Fruit fly (Drosophila melanogaster) whole organism, embryonic: ENCODE results near the gene Syx4.

Experiments used
- Abd-B ChIP-seq: fragments of 200-800 bp; sonication (Bioruptor generic); optimal IDR thresholded peaks from 2 replicates; lab custom pipeline; 2018; ENCODE audit warnings: missing biosample characterization, mild to moderate bottlenecking, missing genetic modification characterization, moderate library complexity
- Ada2b ChIP-seq: fragments of 200-800 bp; sonication (Bioruptor generic); IDR thresholded peaks from 2 replicates; pipeline ENCODE4 v1.3.6; 2022; ENCODE audit warnings: missing biosample characterization, missing genetic modification characterization
- Atf6 ChIP-seq: fragments of 200-800 bp; sonication (Bioruptor generic); IDR thresholded peaks from 2 replicates; pipeline ENCODE4 v1.3.6; 2022; ENCODE audit warnings: missing biosample characterization, missing genetic modification characterization
- Awh ChIP-seq: fragments of 200-800 bp; sonication (Bioruptor generic); IDR thresholded peaks from 2 replicates; pipeline ENCODE4, ENCODE4 v1.3.6; 2022; ENCODE audit warnings: missing biosample characterization, missing genetic modification characterization
- CG10267 ChIP-seq: fragments of 200-800 bp; sonication (Bioruptor generic); optimal IDR thresholded peaks from 2 replicates; lab custom pipeline; 2018; ENCODE audit warnings: missing biosample characterization, mild to moderate bottlenecking, missing genetic modification characterization, moderate library complexity
- CG11247 ChIP-seq: fragments of 200-800 bp; sonication (Bioruptor generic); IDR thresholded peaks from 2 replicates; pipeline ENCODE4 v1.3.6; 2022; ENCODE audit warnings: missing biosample characterization, missing genetic modification characterization
- CG11456 ChIP-seq: fragments of 200-800 bp; sonication (Bioruptor generic); IDR thresholded peaks from 3 replicates; pipeline ENCODE4 v1.3.6; 2022; ENCODE audit warnings: missing biosample characterization, missing genetic modification characterization
- CG12236 ChIP-seq: fragments of 200-800 bp; sonication (Bioruptor generic); optimal IDR thresholded peaks from 2 replicates; lab custom pipeline; 2016; ENCODE audit warnings: missing biosample characterization, missing genetic modification characterization
- CG13287 ChIP-seq: fragments of 200-800 bp; sonication (Bioruptor generic); IDR thresholded peaks from 2 replicates; pipeline ENCODE4 v1.3.6; 2022; ENCODE audit warnings: missing biosample characterization, missing genetic modification characterization; ENCODE audit not compliant: partially characterized antibody
- CG14667 ChIP-seq: fragments of 200-800 bp; sonication (Bioruptor generic); IDR thresholded peaks from 2 replicates; pipeline ENCODE4 v1.3.6; 2022; ENCODE audit warnings: missing biosample characterization, missing genetic modification characterization
- CG15601 ChIP-seq: fragments of 200-800 bp; sonication (Bioruptor generic); optimal IDR thresholded peaks from 3 replicates; lab custom pipeline; 2019; ENCODE audit warnings: missing biosample characterization, mild to moderate bottlenecking, missing genetic modification characterization, moderate library complexity
- CG16813 ChIP-seq: fragments of 200-800 bp; sonication (Bioruptor generic); IDR thresholded peaks from 3 replicates; pipeline ENCODE4 v1.3.6; 2022; ENCODE audit warnings: missing biosample characterization, missing genetic modification characterization; ENCODE audit not compliant: partially characterized antibody
- CG3163 ChIP-seq: fragments of 200-800 bp; sonication (Bioruptor generic); optimal IDR thresholded peaks from 3 replicates; lab custom pipeline; 2016; ENCODE audit warnings: missing biosample characterization, missing genetic modification characterization
- CG32532 ChIP-seq: fragments of 200-800 bp; sonication (Bioruptor generic); IDR thresholded peaks from 2 replicates; pipeline ENCODE4 v1.3.6; 2022; ENCODE audit warnings: missing biosample characterization, missing genetic modification characterization
- CG32772 ChIP-seq: fragments of 200-800 bp; sonication (Bioruptor generic); IDR thresholded peaks from 2 replicates; pipeline ENCODE4 v1.3.6; 2022; ENCODE audit warnings: missing biosample characterization, missing genetic modification characterization
- CG3726 ChIP-seq: fragments of 200-800 bp; sonication (Bioruptor generic); IDR thresholded peaks from 3 replicates; pipeline ENCODE4, ENCODE4 v1.3.6; 2022; ENCODE audit warnings: missing biosample characterization, missing genetic modification characterization
- CG42726 ChIP-seq: fragments of 200-800 bp; sonication (Bioruptor generic); IDR thresholded peaks from 2 replicates; pipeline ENCODE4 v1.3.6; 2022; ENCODE audit warnings: missing biosample characterization, missing genetic modification characterization; ENCODE audit not compliant: partially characterized antibody
- CG4282 ChIP-seq: fragments of 200-800 bp; sonication (Bioruptor generic); optimal IDR thresholded peaks from 2 replicates; lab custom pipeline; 2016; ENCODE audit warnings: missing biosample characterization, missing genetic modification characterization
- CG4730 ChIP-seq: fragments of 200-800 bp; sonication (Bioruptor generic); IDR thresholded peaks from 2 replicates; pipeline ENCODE4 v1.3.6; 2022; ENCODE audit warnings: missing biosample characterization, missing genetic modification characterization
- CG6765 ChIP-seq: fragments of 200-800 bp; sonication (Bioruptor generic); optimal IDR thresholded peaks from 3 replicates; lab custom pipeline; 2017; ENCODE audit warnings: missing biosample characterization, mild to moderate bottlenecking, missing genetic modification characterization
- CG7745 ChIP-seq: fragments of 200-800 bp; sonication (Bioruptor generic); optimal IDR thresholded peaks from 2 replicates; lab custom pipeline; 2018; ENCODE audit warnings: missing biosample characterization, mild to moderate bottlenecking, missing genetic modification characterization, moderate library complexity
- CG8944 ChIP-seq: fragments of 200-800 bp; sonication (Bioruptor generic); optimal IDR thresholded peaks from 3 replicates; lab custom pipeline; 2016; ENCODE audit warnings: missing biosample characterization, missing genetic modification characterization
- CG9215 ChIP-seq: fragments of 200-800 bp; sonication (Bioruptor generic); IDR thresholded peaks from 2 replicates; pipeline ENCODE4 v1.3.6; 2022; ENCODE audit warnings: missing biosample characterization, missing genetic modification characterization
- Camta ChIP-seq: fragments of 200-800 bp; sonication (Bioruptor generic); optimal IDR thresholded peaks from 2 replicates; lab custom pipeline; 2016; ENCODE audit warnings: missing biosample characterization, missing genetic modification characterization
- D19B ChIP-seq: fragments of 200-800 bp; sonication (Bioruptor generic); optimal IDR thresholded peaks from 2 replicates; lab custom pipeline; 2017; ENCODE audit warnings: missing biosample characterization, mild to moderate bottlenecking, missing genetic modification characterization
- Fer2 ChIP-seq: fragments of 200-800 bp; sonication (Bioruptor generic); optimal IDR thresholded peaks from 2 replicates; lab custom pipeline; 2018; ENCODE audit warnings: missing biosample characterization, mild to moderate bottlenecking, missing genetic modification characterization, moderate library complexity
- HHEX ChIP-seq: fragments of 200-800 bp; sonication (Bioruptor generic); optimal IDR thresholded peaks from 3 replicates; lab custom pipeline; 2017; ENCODE audit warnings: missing biosample characterization, mild to moderate bottlenecking, missing genetic modification characterization, missing genetic modification reagents
- Lhr ChIP-seq: fragments of 200-800 bp; sonication (Bioruptor generic); optimal IDR thresholded peaks from 3 replicates; lab custom pipeline; 2017; ENCODE audit warnings: mild to moderate bottlenecking, missing biosample characterization, missing genetic modification reagents, missing genetic modification characterization
- Max ChIP-seq: fragments of 200-800 bp; sonication (Bioruptor generic); optimal IDR thresholded peaks from 2 replicates; lab custom pipeline; 2016; ENCODE audit warnings: missing biosample characterization, mild to moderate bottlenecking, missing genetic modification characterization
- NC2β ChIP-seq: fragments of 200-800 bp; sonication (Bioruptor generic); optimal IDR thresholded peaks from 2 replicates; lab custom pipeline; 2016; ENCODE audit warnings: missing biosample characterization, missing genetic modification characterization
- Nf-YA ChIP-seq: fragments of 200-800 bp; sonication (Bioruptor generic); IDR thresholded peaks from 2 replicates; pipeline ENCODE4 v1.3.6; 2022; ENCODE audit warnings: missing biosample characterization, missing genetic modification characterization
- Oaz ChIP-seq: fragments of 200-800 bp; sonication (Bioruptor generic); IDR thresholded peaks from 2 replicates; pipeline ENCODE4 v1.3.6; 2022; ENCODE audit warnings: missing biosample characterization, missing genetic modification characterization
- Ptx1 ChIP-seq: fragments of 200-800 bp; sonication (Bioruptor generic); IDR thresholded peaks from 2 replicates; pipeline ENCODE4 v1.3.6; 2022; ENCODE audit warnings: missing biosample characterization, missing genetic modification characterization
- Sry-β ChIP-seq: fragments of 200-800 bp; sonication (Bioruptor generic); optimal IDR thresholded peaks from 2 replicates; lab custom pipeline; 2018; ENCODE audit warnings: missing biosample characterization, mild to moderate bottlenecking, missing genetic modification characterization, moderate library complexity
- Xbp1 ChIP-seq: fragments of 200-800 bp; sonication (Bioruptor generic); optimal IDR thresholded peaks from 3 replicates; lab custom pipeline; 2016; ENCODE audit warnings: missing biosample characterization, mild to moderate bottlenecking, missing genetic modification characterization
- ac ChIP-seq: fragments of 200-800 bp; sonication (Bioruptor generic); optimal IDR thresholded peaks from 3 replicates; lab custom pipeline; 2017; ENCODE audit warnings: missing biosample characterization, mild to moderate bottlenecking, missing genetic modification characterization
- ap ChIP-seq: fragments of 200-800 bp; sonication (Bioruptor generic); IDR thresholded peaks from 2 replicates; pipeline ENCODE4 v1.3.6; 2022; ENCODE audit warnings: missing biosample characterization, missing genetic modification characterization
- bigmax ChIP-seq: fragments of 200-800 bp; sonication (Bioruptor generic); optimal IDR thresholded peaks from 2 replicates; lab custom pipeline; 2018; ENCODE audit warnings: missing biosample characterization, mild to moderate bottlenecking, missing genetic modification characterization
- corto ChIP-seq: fragments of 200-800 bp; sonication (Bioruptor generic); optimal IDR thresholded peaks from 2 replicates; lab custom pipeline; 2016; ENCODE audit warnings: missing biosample characterization, mild to moderate bottlenecking, missing genetic modification characterization, moderate library complexity
- gt ChIP-seq: fragments of 200-800 bp; sonication (Bioruptor generic); IDR thresholded peaks from 2 replicates; pipeline ENCODE4 v1.3.6; 2022; ENCODE audit warnings: missing biosample characterization, missing genetic modification characterization
- inv ChIP-seq: fragments of 200-800 bp; sonication (Bioruptor generic); IDR thresholded peaks from 2 replicates; pipeline ENCODE4 v1.3.6; 2022; ENCODE audit warnings: missing biosample characterization, missing genetic modification characterization; ENCODE audit not compliant: partially characterized antibody
- kay ChIP-seq: fragments of 200-800 bp; sonication (Bioruptor generic); optimal IDR thresholded peaks from 2 replicates; lab custom pipeline; 2016; ENCODE audit warnings: missing biosample characterization, missing genetic modification characterization
- mirr ChIP-seq: fragments of 200-800 bp; sonication (Bioruptor generic); optimal IDR thresholded peaks from 3 replicates; lab custom pipeline; 2018; ENCODE audit warnings: missing biosample characterization, mild to moderate bottlenecking, missing genetic modification characterization
- nmo ChIP-seq: fragments of 200-800 bp; sonication (Bioruptor generic); optimal IDR thresholded peaks from 2 replicates; lab custom pipeline; 2018; ENCODE audit warnings: missing biosample characterization, mild to moderate bottlenecking, missing genetic modification characterization, moderate library complexity
- oc ChIP-seq: fragments of 200-800 bp; sonication (Bioruptor generic); optimal IDR thresholded peaks from 2 replicates; lab custom pipeline; 2018; ENCODE audit warnings: missing biosample characterization, mild to moderate bottlenecking, missing genetic modification characterization, moderate library complexity
- phol ChIP-seq: fragments of 200-800 bp; sonication (Bioruptor generic); optimal IDR thresholded peaks from 3 replicates; lab custom pipeline; 2018; ENCODE audit warnings: missing biosample characterization, mild to moderate bottlenecking, missing genetic modification characterization, moderate library complexity
- sisA ChIP-seq: fragments of 200-800 bp; sonication (Bioruptor generic); IDR thresholded peaks from 2 replicates; pipeline ENCODE4 v1.3.6; 2022; ENCODE audit warnings: missing biosample characterization, missing genetic modification characterization
- sr ChIP-seq: fragments of 200-800 bp; sonication (Bioruptor generic); IDR thresholded peaks from 3 replicates; pipeline ENCODE4 v1.3.6; 2022; ENCODE audit warnings: missing biosample characterization, missing genetic modification characterization
- tll ChIP-seq, 2 experiments: fragments of 200-800 bp in 1 of 2; fragments of >200 bp in 1 of 2; sonication (Bioruptor generic) in 1 of 2; optimal IDR thresholded peaks; 2 replicates each; lab custom pipeline; 2017 to 2019; ENCODE audit warnings: missing biosample characterization in 2 of 2, missing genetic modification characterization in 2 of 2, mild to moderate bottlenecking in 1 of 2, moderate library complexity in 1 of 2
- usp ChIP-seq: fragments of >200 bp; optimal IDR thresholded peaks from 2 replicates; lab custom pipeline; 2017; ENCODE audit warnings: missing biosample characterization, missing genetic modification characterization
- wek ChIP-seq: fragments of 200-800 bp; sonication (Bioruptor generic); optimal IDR thresholded peaks from 3 replicates; lab custom pipeline; 2018; ENCODE audit warnings: missing biosample characterization, mild to moderate bottlenecking, missing genetic modification characterization, moderate library complexity

The Syx4 gene

dm6 chrX:2787267-2787666 lies 43.4 kb upstream of the Syx4 start (continued):
- TF ChIP-seq CG15601 (tag; lab: Kevin White, UChicago) (peak; percentile 34), CG3726 (GFP tag; lab: Robert Waterston, UW) (peak; percentile 53; the same call in 1 of the 3 replicates), CG3163 (GFP tag; lab: Kevin White, UChicago) (no peak), CG42726 (no peak), CG16813 (GFP tag; lab: Robert Waterston, UW) (no peak), sisA (peak; percentile 80), Camta (GFP tag; lab: Kevin White, UChicago) (peak; percentile 72), inv (GFP tag; lab: Robert Waterston, UW) (no peak), CG13287 (GFP tag; lab: Robert Waterston, UW) (no peak), HHEX (peak; percentile 86), Lhr (GFP tag; lab: Kevin White, UChicago) (peak; percentile 31), gt (GFP tag; lab: Robert Waterston, UW) (0 out of 2 replicates have a peak, but pooled peaks have one; percentile 11), Ada2b (GFP tag; lab: Robert Waterston, UW) (peak; percentile 81), phol (peak; percentile 91), Atf6 (GFP tag; lab: Robert Waterston, UW) (peak; percentile 90), NC2β (GFP tag; lab: Kevin White, UChicago) (no peak), Sry-β (no peak), CG10267 (tag; lab: Kevin White, UChicago) (peak; percentile 71), CG4730 (peak; percentile 73), CG7745 (tag; lab: Kevin White, UChicago) (no peak), CG14667 (GFP tag; lab: Robert Waterston, UW) (peak; percentile 76), CG4282 (GFP tag; lab: Kevin White, UChicago) (no peak), CG32532 (GFP tag; lab: Robert Waterston, UW) (peak; percentile 79), tll (GFP tag; optimal IDR thresholded peaks at IDR 0.05; lab: Kevin White, UChicago) (no peak), D19B (peak; percentile 65), CG12236 (GFP tag; lab: Kevin White, UChicago) (peak; percentile 3), CG11456 (peak; percentile 70; the same call in 1 of the 3 replicates), CG9215 (GFP tag; lab: Robert Waterston, UW) (peak; percentile 64), CG6765 (GFP tag; lab: Kevin White, UChicago) (peak; percentile 80), nmo (peak; percentile 90), Xbp1 (GFP tag; lab: Kevin White, UChicago) (peak; percentile 76), CG11247 (GFP tag; lab: Robert Waterston, UW) (peak; percentile 73), Awh (GFP tag; lab: Robert Waterston, UW) (peak; percentile 73), Nf-YA (GFP tag; lab: Robert Waterston, UW) (peak; percentile 69), sr (peak; percentile 50; the same call in 1 of the 3 replicates), wek (GFP tag; lab: Kevin White, UChicago) (peak; percentile 7), kay (GFP tag; lab: Kevin White, UChicago) (peak; percentile 64), mirr (no peak), corto (GFP tag; lab: Kevin White, UChicago) (no peak), ap (peak; percentile 59), Ptx1 (GFP tag; lab: Robert Waterston, UW) (peak; percentile 88), CG8944 (GFP tag; lab: Kevin White, UChicago) (peak; percentile 41), Abd-B (GFP tag; lab: Kevin White, UChicago) (peak; percentile 82), oc (tag; lab: Kevin White, UChicago) (peak; percentile 74), Max (GFP tag; lab: Kevin White, UChicago) (peak; percentile 78), CG32772 (GFP tag; lab: Robert Waterston, UW) (peak; percentile 71), Fer2 (tag; lab: Kevin White, UChicago) (peak; percentile 64), usp (GFP tag; lab: Kevin White, UChicago) (no peak), ac (GFP tag; lab: Kevin White, UChicago) (peak; percentile 22), bigmax (GFP tag; lab: Kevin White, UChicago) (no peak), Oaz (peak; percentile 85)
